Fruit fly (Drosophila melanogaster): Measurements from ENCODE around the gene Rev1.

Gene Rev1

dm6 chr3L:614751-615424 is 39.3 kb upstream of the Rev1 start (continued):
- TF ChIP-seq CG17385 (GFP tag; optimal IDR thresholded peaks at IDR 0.05) (peak; percentile 35), slp2 (GFP tag; optimal IDR thresholded peaks at IDR 0.05) (no peak), Drgx (GFP tag; IDR thresholded peaks at IDR 0.05) (0 out of 2 replicates have a peak, but pooled peaks have one; percentile 15), CG34224 (GFP tag; IDR thresholded peaks at IDR 0.05; ENCODE audit: partially characterized antibody) (0 out of 3 replicates have a peak, but pooled peaks have one; percentile 12), Oaz (GFP tag; IDR thresholded peaks at IDR 0.05) (0 out of 2 replicates have a peak, but pooled peaks have one; percentile 34), CG4282 (GFP tag; optimal IDR thresholded peaks at IDR 0.05) (no peak), CG11723 (GFP tag; optimal IDR thresholded peaks at IDR 0.05) (peak; percentile 16), ato (GFP tag; IDR thresholded peaks at IDR 0.05; ENCODE audit: partially characterized antibody) (no peak), Sox102F (GFP tag; optimal IDR thresholded peaks at IDR 0.05) (peak; percentile 28), Mes4 (GFP tag; optimal IDR thresholded peaks at IDR 0.05) (no peak), CG2678 (tag; optimal IDR thresholded peaks at IDR 0.05) (peak; percentile 21), CG7963 (GFP tag; IDR thresholded peaks at IDR 0.05; ENCODE audit: partially characterized antibody) (no peak), caup (GFP tag; optimal IDR thresholded peaks at IDR 0.05; ENCODE audit: severe bottlenecking) (no peak), pros (GFP tag; optimal IDR thresholded peaks at IDR 0.05) (no peak), hb (GFP tag; IDR thresholded peaks at IDR 0.05; ENCODE audit: partially characterized antibody) (no peak), CG7357 (GFP tag; IDR thresholded peaks at IDR 0.05) (no peak), emc (GFP tag; optimal IDR thresholded peaks at IDR 0.05) (no peak), salm (tag; optimal IDR thresholded peaks at IDR 0.05) (peak; percentile 38), Rfx (GFP tag; IDR thresholded peaks at IDR 0.05) (no peak), CG10979 (tag; optimal IDR thresholded peaks at IDR 0.05) (no peak), ab (GFP tag; optimal IDR thresholded peaks at IDR 0.05) (no peak), shn (GFP tag; optimal IDR thresholded peaks at IDR 0.05) (no peak), org-1 (GFP tag; optimal IDR thresholded peaks at IDR 0.05) (peak; percentile 46), CG10147 (GFP tag; optimal IDR thresholded peaks at IDR 0.05) (no peak), fd96Cb (tag; optimal IDR thresholded peaks at IDR 0.05) (no peak), dimm (GFP tag; IDR thresholded peaks at IDR 0.05) (no peak), H2.0 (GFP tag; IDR thresholded peaks at IDR 0.05) (no peak), Awh (GFP tag; IDR thresholded peaks at IDR 0.05) (peak; percentile 77), fd102C (GFP tag; optimal IDR thresholded peaks at IDR 0.05) (peak; percentile 24), CG33557 (GFP tag; optimal IDR thresholded peaks at IDR 0.05) (peak; percentile 23), repo (GFP tag; optimal IDR thresholded peaks at IDR 0.05) (no peak), CG15696 (tag; optimal IDR thresholded peaks at IDR 0.05) (peak; percentile 22), kah (GFP tag; optimal IDR thresholded peaks at IDR 0.05) (no peak), grn (GFP tag; optimal IDR thresholded peaks at IDR 0.05) (peak; percentile 81), CG15514 (GFP tag; optimal IDR thresholded peaks at IDR 0.05) (peak; percentile 11), CG9437 (GFP tag; optimal IDR thresholded peaks at IDR 0.05) (no peak), CoRest (tag; optimal IDR thresholded peaks at IDR 0.05) (no peak), Lhr (GFP tag; optimal IDR thresholded peaks at IDR 0.05) (peak; percentile 4), nau (GFP tag; optimal IDR thresholded peaks at IDR 0.05) (peak; percentile 54), slbo (GFP tag; IDR thresholded peaks at IDR 0.05) (0 out of 2 replicates have a peak, but pooled peaks have one; percentile 20), CG17568 (GFP tag; optimal IDR thresholded peaks at IDR 0.05) (peak; percentile 36), unpg (GFP tag; optimal IDR thresholded peaks at IDR 0.05) (peak; percentile 16), CHES-1-like (GFP tag; optimal IDR thresholded peaks at IDR 0.05) (no peak), CG17912 (GFP tag; optimal IDR thresholded peaks at IDR 0.05) (peak; percentile 64), fd64A (GFP tag; optimal IDR thresholded peaks at IDR 0.05) (peak; percentile 67), crol (GFP tag; IDR thresholded peaks at IDR 0.05) (peak; percentile 95), peb (GFP tag; IDR thresholded peaks at IDR 0.05) (no peak; the same call in 1 of the 2 replicates), HLHmδ (GFP tag; optimal IDR thresholded peaks at IDR 0.05) (peak; percentile 58), az2 (GFP tag; optimal IDR thresholded peaks at IDR 0.05) (no peak)
